Worm (Caenorhabditis elegans) whole organism, L2 larva: ENCODE data around the gene dlc-2.
A peak's percentile ranks its signal among the peaks of the same experiment; 100 is the strongest.

Experiments used
- C34F6.9 ChIP-seq: fragments of 150-350 bp; optimal IDR thresholded peaks from 2 replicates; lab custom pipeline; 2014; ENCODE audit warnings: missing biosample characterization, missing genetic modification characterization
- R02D3.7 ChIP-seq: fragments of 150-350 bp; optimal IDR thresholded peaks from 2 replicates; lab custom pipeline; 2014; ENCODE audit warnings: missing biosample characterization, missing genetic modification characterization
- Y55F3AM.14 ChIP-seq: fragments of 200-800 bp; sonication (Bioruptor generic); optimal IDR thresholded peaks from 2 replicates; lab custom pipeline; 2018; ENCODE audit warnings: mild to moderate bottlenecking, missing genetic modification characterization, missing compliant biosample characterization
- ZK546.5 ChIP-seq: sonication (generic microtip); optimal IDR thresholded peaks from 2 replicates; lab custom pipeline; 2017; ENCODE audit warnings: missing biosample characterization, missing genetic modification characterization
- alr-1 ChIP-seq: fragments of 150-350 bp; optimal IDR thresholded peaks from 2 replicates; lab custom pipeline; 2014; ENCODE audit warnings: missing biosample characterization, missing genetic modification characterization
- ama-1 ChIP-seq: fragments of 150-350 bp; optimal IDR thresholded peaks from 2 replicates; lab custom pipeline; 2018; ENCODE audit warnings: inconsistent platforms
- blmp-1 ChIP-seq: sonication (generic microtip); optimal IDR thresholded peaks from 2 replicates; lab custom pipeline; 2017; ENCODE audit warnings: missing genetic modification characterization, mild to moderate bottlenecking, missing compliant biosample characterization, antibody characterized with exemption, moderate library complexity; ENCODE audit not compliant: insufficient read depth
- ceh-16 ChIP-seq: fragments of 150-350 bp; optimal IDR thresholded peaks from 2 replicates; lab custom pipeline; 2014; ENCODE audit warnings: missing biosample characterization, missing genetic modification characterization
- crh-2 ChIP-seq: sonication (generic microtip); optimal IDR thresholded peaks from 2 replicates; lab custom pipeline; 2017; ENCODE audit warnings: missing biosample characterization, missing genetic modification characterization
- egl-27 ChIP-seq: sonication (generic microtip); optimal IDR thresholded peaks from 3 replicates; lab custom pipeline; 2017; ENCODE audit warnings: missing biosample characterization, missing genetic modification reagents, missing genetic modification characterization
- elt-1 ChIP-seq: fragments of 150-350 bp; optimal IDR thresholded peaks from 2 replicates; lab custom pipeline; 2014; ENCODE audit warnings: missing biosample characterization, missing genetic modification characterization
- fos-1 ChIP-seq: fragments of 150-350 bp; optimal IDR thresholded peaks from 2 replicates; lab custom pipeline; 2014; ENCODE audit warnings: missing biosample characterization, missing genetic modification characterization
- gmeb-1 ChIP-seq: fragments of 150-350 bp; optimal IDR thresholded peaks from 2 replicates; lab custom pipeline; 2014; ENCODE audit warnings: missing biosample characterization, missing genetic modification characterization
- lin-11 ChIP-seq: fragments of 150-350 bp; sonication (generic microtip); optimal IDR thresholded peaks from 2 replicates; lab custom pipeline; 2014; ENCODE audit warnings: missing biosample characterization, missing genetic modification characterization, inconsistent platforms, mixed read lengths
- lin-13 ChIP-seq: fragments of 150-350 bp; optimal IDR thresholded peaks from 2 replicates; lab custom pipeline; 2014; ENCODE audit warnings: missing biosample characterization, missing genetic modification reagents, missing genetic modification characterization
- lsy-2 ChIP-seq, 2 experiments: fragments of 150-350 bp in 1 of 2; sonication (generic microtip) in 1 of 2; optimal IDR thresholded peaks; 2 replicates each; lab custom pipeline; 2014 to 2017; ENCODE audit warnings: missing biosample characterization in 2 of 2, missing genetic modification characterization in 2 of 2
- mbf-1 ChIP-seq: sonication (generic microtip); optimal IDR thresholded peaks from 2 replicates; lab custom pipeline; 2017; ENCODE audit warnings: missing biosample characterization, missing genetic modification characterization
- mdl-1 ChIP-seq, 2 experiments: fragments of 150-350 bp in 1 of 2; sonication (generic microtip) in 1 of 2; optimal IDR thresholded peaks; 2 replicates each; lab custom pipeline; 2017; ENCODE audit warnings: missing biosample characterization in 2 of 2, missing genetic modification characterization in 2 of 2
- nhr-11 ChIP-seq: fragments of 150-350 bp; optimal IDR thresholded peaks from 2 replicates; lab custom pipeline; 2014; ENCODE audit warnings: missing biosample characterization, missing genetic modification characterization
- nhr-129 ChIP-seq: fragments of 150-350 bp; optimal IDR thresholded peaks from 2 replicates; lab custom pipeline; 2014; ENCODE audit warnings: missing biosample characterization, missing genetic modification characterization
- nhr-21 ChIP-seq: fragments of 150-350 bp; optimal IDR thresholded peaks from 2 replicates; lab custom pipeline; 2014; ENCODE audit warnings: missing biosample characterization, missing genetic modification characterization
- nhr-23 ChIP-seq: fragments of 150-350 bp; optimal IDR thresholded peaks from 2 replicates; lab custom pipeline; 2014; ENCODE audit warnings: missing biosample characterization, missing genetic modification reagents, missing genetic modification characterization
- nhr-237 ChIP-seq: fragments of 150-350 bp; optimal IDR thresholded peaks from 2 replicates; lab custom pipeline; 2014; ENCODE audit warnings: missing biosample characterization, missing genetic modification characterization
- nhr-6 ChIP-seq: fragments of 150-350 bp; optimal IDR thresholded peaks from 2 replicates; lab custom pipeline; 2014; ENCODE audit warnings: missing biosample characterization, missing genetic modification characterization
- sem-4 ChIP-seq: fragments of 150-350 bp; optimal IDR thresholded peaks from 2 replicates; lab custom pipeline; 2014; ENCODE audit warnings: missing biosample characterization, missing genetic modification reagents, missing genetic modification characterization
- skn-1 ChIP-seq: sonication (generic microtip); optimal IDR thresholded peaks from 2 replicates; lab custom pipeline; 2017; ENCODE audit warnings: missing biosample characterization, missing genetic modification characterization
- sma-3 ChIP-seq: sonication (generic microtip); optimal IDR thresholded peaks from 2 replicates; lab custom pipeline; 2016; ENCODE audit warnings: missing genetic modification reagents, missing genetic modification characterization, missing compliant biosample characterization
- sma-9 ChIP-seq, 2 experiments: fragments of 150-350 bp in 1 of 2; sonication (generic microtip) in 1 of 2; optimal IDR thresholded peaks; 2 replicates each; lab custom pipeline; 2014 to 2016; ENCODE audit warnings: missing genetic modification characterization in 2 of 2, mild to moderate bottlenecking in 1 of 2, missing biosample characterization in 1 of 2, missing compliant biosample characterization in 1 of 2, missing genetic modification reagents in 1 of 2, moderate library complexity in 1 of 2
- snpc-4 ChIP-seq: fragments of 150-350 bp; optimal IDR thresholded peaks from 2 replicates; lab custom pipeline; 2014; ENCODE audit warnings: missing biosample characterization, missing genetic modification characterization
- unc-39 ChIP-seq: fragments of 150-350 bp; optimal IDR thresholded peaks from 2 replicates; lab custom pipeline; 2014; ENCODE audit warnings: missing biosample characterization, missing genetic modification characterization
- unc-55 ChIP-seq: fragments of 150-350 bp; sonication (generic microtip); optimal IDR thresholded peaks from 3 replicates; lab custom pipeline; 2014; ENCODE audit warnings: missing biosample characterization, missing genetic modification reagents, missing genetic modification characterization
- unc-62 ChIP-seq: fragments of 150-350 bp; optimal IDR thresholded peaks from 2 replicates; lab custom pipeline; 2014; ENCODE audit warnings: missing biosample characterization, missing genetic modification reagents, missing genetic modification characterization
- zag-1 ChIP-seq: fragments of 150-350 bp; optimal IDR thresholded peaks from 2 replicates; lab custom pipeline; 2014; ENCODE audit warnings: missing biosample characterization, missing genetic modification characterization
- ztf-4 ChIP-seq: fragments of 150-350 bp; optimal IDR thresholded peaks from 2 replicates; lab custom pipeline; 2014; ENCODE audit warnings: missing biosample characterization, missing genetic modification characterization

The dlc-2 gene

ce11 chrIV:12150877-12151276 lies 39.5 kb upstream of the dlc-2 start, which contains the start of gene B0001.2:
TSS of gene B0001.2 (minus strand) at chrIV:12150977.
- TF ChIP-seq sma-9 (GFP tag; optimal IDR thresholded peaks at IDR 0.05; lab: Kevin White, UChicago) (no peak), sma-9 (tag; optimal IDR thresholded peaks at IDR 0.05; lab: Kevin White, UChicago) (no peak), R02D3.7 (tag; lab: Kevin White, UChicago) (no peak), blmp-1 (tag; lab: Kevin White, UChicago) (no peak), gmeb-1 (tag; lab: Kevin White, UChicago) (no peak), sem-4 (tag; lab: Kevin White, UChicago) (no peak), skn-1 (no peak), snpc-4 (tag; lab: Kevin White, UChicago) (no peak), ama-1 (lab: Kevin White, UChicago) (no peak)

ce11 chrIV:12149609-12150008 lies 38.2 kb upstream of the dlc-2 start:
- TF ChIP-seq fos-1 (no peak), nhr-237 (no peak), nhr-6 (tag; lab: Kevin White, UChicago) (no peak), ztf-4 (tag; lab: Kevin White, UChicago) (no peak), unc-62 (GFP tag; lab: Kevin White, UChicago) (no peak), nhr-21 (tag; lab: Kevin White, UChicago) (no peak), ZK546.5 (tag; lab: Kevin White, UChicago) (no peak), lsy-2 (tag; optimal IDR thresholded peaks at IDR 0.05; lab: Kevin White, UChicago) (no peak), nhr-23 (tag; lab: Kevin White, UChicago) (no peak)

DNA sequence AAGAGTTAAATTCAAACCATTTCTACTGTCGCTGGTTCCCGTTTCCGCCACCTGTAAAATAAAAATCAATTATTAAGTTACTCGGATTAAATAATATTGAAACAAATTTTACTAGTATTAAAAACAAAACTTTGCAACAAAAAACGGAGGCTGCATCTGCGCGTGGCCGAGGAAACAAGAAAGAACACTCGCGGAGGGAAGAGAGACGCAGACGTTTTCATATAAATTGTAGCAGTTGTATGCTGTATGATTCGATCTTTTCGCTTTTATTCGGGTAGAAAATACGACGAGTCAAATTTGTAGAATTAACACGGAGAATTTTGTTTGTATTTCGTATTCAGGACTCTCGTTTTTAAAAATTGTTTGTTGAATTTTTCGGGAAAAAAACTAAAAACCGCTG lies 34.3 kb upstream of the dlc-2 start, which contains the start of gene B0001.3:
B0001.3 (minus strand) TSS at position 55 of the 400 bp plus-strand sequence.
- TF ChIP-seq mdl-1 (tag; optimal IDR thresholded peaks at IDR 0.05; lab: Kevin White, UChicago) (no peak), blmp-1 (tag; lab: Kevin White, UChicago) (no peak), lin-13 (no peak), ZK546.5 (tag; lab: Kevin White, UChicago) (no peak), nhr-129 (tag; lab: Kevin White, UChicago) (peak; percentile 35), alr-1 (no peak), gmeb-1 (tag; lab: Kevin White, UChicago) (no peak), crh-2 (tag; lab: Kevin White, UChicago) (no peak), unc-55 (GFP tag; lab: Kevin White, UChicago) (no peak)

DNA sequence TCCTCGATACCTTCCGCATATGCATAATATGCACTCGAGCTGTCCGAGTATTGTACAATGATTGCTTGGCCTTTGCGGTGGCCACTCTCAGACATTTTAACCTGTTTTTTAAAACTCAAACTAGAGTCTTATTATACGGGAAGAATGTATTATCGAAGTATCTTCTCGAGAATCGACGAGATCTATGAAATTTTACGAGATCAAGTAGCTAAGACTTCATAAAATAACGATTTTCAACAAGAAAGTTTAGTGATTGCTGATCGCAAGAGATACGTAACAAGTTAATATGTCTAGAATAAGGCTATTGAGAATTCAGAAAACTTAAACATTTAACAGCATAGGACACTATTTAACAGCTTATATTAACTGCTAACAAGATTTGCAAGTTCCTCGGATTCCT lies 31.9 kb upstream of the dlc-2 start, which contains the start of gene B0001.5:
B0001.5 (minus strand) TSS at position 101 of the 400 bp plus-strand sequence.
- TF ChIP-seq nhr-237 (no peak), lsy-2 (tag; optimal IDR thresholded peaks at IDR 0.05; lab: Kevin White, UChicago) (no peak), sma-3 (no peak), Y55F3AM.14 (no peak), egl-27 (tag; lab: Kevin White, UChicago) (no peak), lin-11 (tag; lab: Kevin White, UChicago) (no peak), lin-13 (no peak), unc-39 (no peak), R02D3.7 (tag; lab: Kevin White, UChicago) (no peak), unc-62 (GFP tag; lab: Kevin White, UChicago) (no peak), mbf-1 (tag; lab: Kevin White, UChicago) (no peak), ceh-16 (tag; lab: Kevin White, UChicago) (no peak), zag-1 (no peak), elt-1 (tag; lab: Kevin White, UChicago) (no peak), nhr-23 (tag; lab: Kevin White, UChicago) (no peak), C34F6.9 (tag; lab: Kevin White, UChicago) (no peak), nhr-6 (tag; lab: Kevin White, UChicago) (no peak), ZK546.5 (tag; lab: Kevin White, UChicago) (no peak)

DNA sequence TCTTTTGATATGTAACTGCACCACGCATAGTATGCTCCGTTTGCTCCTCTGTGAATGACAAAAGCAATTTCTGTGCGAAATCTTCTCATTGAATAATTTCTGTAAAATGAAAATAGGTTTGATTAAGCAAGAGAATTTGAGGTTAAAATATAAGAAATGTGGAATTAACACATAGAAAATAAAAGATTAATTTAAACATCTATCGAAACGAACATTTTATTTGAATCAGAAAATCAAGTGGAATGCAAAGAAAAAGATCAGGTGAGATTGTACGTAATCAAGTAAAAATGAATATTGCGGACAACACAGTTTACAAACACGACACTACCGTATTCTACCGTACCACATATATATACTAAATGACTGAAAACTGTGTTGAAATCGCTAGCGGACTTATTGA lies 29.6 kb upstream of the dlc-2 start, which contains the start of gene B0001.8:
B0001.8 (minus strand) TSS at position 101 of the 400 bp plus-strand sequence.
- TF ChIP-seq nhr-11 (tag; lab: Kevin White, UChicago) (no peak), ztf-4 (tag; lab: Kevin White, UChicago) (no peak), sem-4 (tag; lab: Kevin White, UChicago) (no peak), nhr-129 (tag; lab: Kevin White, UChicago) (no peak), lin-11 (tag; lab: Kevin White, UChicago) (no peak), unc-39 (no peak)
